Fruit fly (Drosophila melanogaster): ENCODE measurements around the gene GILT1.
A peak's percentile ranks its signal among the peaks of the same experiment; 100 is the strongest.

The GILT1 gene

DNA sequence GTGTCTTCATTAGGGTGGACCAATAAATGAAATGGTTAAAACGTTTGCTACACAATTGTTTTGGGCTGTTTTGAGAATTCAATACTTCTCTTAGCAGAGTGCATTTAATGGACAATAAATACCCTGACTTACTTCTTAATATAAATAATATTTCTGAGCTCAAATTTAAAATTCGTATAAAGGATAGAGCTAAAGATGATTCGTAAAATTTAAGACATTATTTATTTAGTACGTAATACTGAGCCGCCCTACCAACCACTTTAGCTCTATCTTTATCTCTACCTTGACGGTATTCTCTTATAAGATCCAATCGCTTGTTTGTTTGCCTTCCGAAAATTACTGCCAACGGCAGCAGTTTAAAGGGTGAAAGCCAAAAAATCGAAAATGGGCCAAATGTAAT is 32.0 kb upstream of the GILT1 start:
- TF ChIP-seq fkh (GFP tag; optimal IDR thresholded peaks at IDR 0.05) (peak; percentile 14), Ets96B (tag; optimal IDR thresholded peaks at IDR 0.05) (peak; percentile 76), CG8632 (GFP tag; optimal IDR thresholded peaks at IDR 0.05) (peak; percentile 92), Sox15 (GFP tag; optimal IDR thresholded peaks at IDR 0.05) (peak; percentile 69), Eip75B (GFP tag; optimal IDR thresholded peaks at IDR 0.05) (peak; percentile 84), ss (GFP tag; optimal IDR thresholded peaks at IDR 0.05) (peak; percentile 44 to 64), CG8319 (GFP tag; optimal IDR thresholded peaks at IDR 0.05) (peak; percentile 80), topi (GFP tag; optimal IDR thresholded peaks at IDR 0.05) (peak; percentile 61), CG7368 (GFP tag; optimal IDR thresholded peaks at IDR 0.05) (peak; percentile 80), CG6808 (GFP tag; optimal IDR thresholded peaks at IDR 0.05) (peak; percentile 74), Hr38 (GFP tag; optimal IDR thresholded peaks at IDR 0.05) (no peak), OdsH (GFP tag; optimal IDR thresholded peaks at IDR 0.05) (peak; percentile 91), CG6792 (GFP tag; optimal IDR thresholded peaks at IDR 0.05) (peak; percentile 78), CG11294 (GFP tag; IDR thresholded peaks at IDR 0.05) (peak; percentile 57), acj6 (GFP tag; optimal IDR thresholded peaks at IDR 0.05) (peak; percentile 91), Met (GFP tag; optimal IDR thresholded peaks at IDR 0.05) (peak; percentile 82), CG32006 (GFP tag; optimal IDR thresholded peaks at IDR 0.05) (peak; percentile 85), CG3032 (tag; optimal IDR thresholded peaks at IDR 0.05) (peak; percentile 78), CG8119 (GFP tag; IDR thresholded peaks at IDR 0.05) (peak; percentile 94), achi (GFP tag; optimal IDR thresholded peaks at IDR 0.05) (peak; percentile 90), vri (GFP tag; optimal IDR thresholded peaks at IDR 0.05) (peak; percentile 56), fd59A (GFP tag; optimal IDR thresholded peaks at IDR 0.05) (peak; percentile 81), cyc (GFP tag; optimal IDR thresholded peaks at IDR 0.05) (peak; percentile 40), Gug (GFP tag; IDR thresholded peaks at IDR 0.05) (peak; percentile 35; the same call in 1 of the 2 replicates), CG3919 (GFP tag; optimal IDR thresholded peaks at IDR 0.05) (peak; percentile 76), dac (GFP tag; optimal IDR thresholded peaks at IDR 0.05) (peak; percentile 38), eg (GFP tag; IDR thresholded peaks at IDR 0.05) (peak; percentile 69), CG9139 (GFP tag; optimal IDR thresholded peaks at IDR 0.05) (peak; percentile 74), lz (GFP tag; optimal IDR thresholded peaks at IDR 0.05) (peak; percentile 65), Sox102F (GFP tag; optimal IDR thresholded peaks at IDR 0.05) (peak; percentile 79), CG6854 (GFP tag; optimal IDR thresholded peaks at IDR 0.05) (no peak), esn (GFP tag; optimal IDR thresholded peaks at IDR 0.05) (peak; percentile 84), spab (GFP tag; optimal IDR thresholded peaks at IDR 0.05) (peak; percentile 71), Eip78C (GFP tag) (peak; percentile 95), Blimp-1 (GFP tag; optimal IDR thresholded peaks at IDR 0.05) (no peak), Hr4 (GFP tag; optimal IDR thresholded peaks at IDR 0.05) (peak; percentile 86), net (GFP tag; optimal IDR thresholded peaks at IDR 0.05) (peak; percentile 91), Lpt (GFP tag; optimal IDR thresholded peaks at IDR 0.05) (peak; percentile 42), CG11902 (GFP tag; optimal IDR thresholded peaks at IDR 0.05) (peak; percentile 32), CG10631 (GFP tag; optimal IDR thresholded peaks at IDR 0.05) (peak; percentile 79), salr (GFP tag; optimal IDR thresholded peaks at IDR 0.05) (peak; percentile 83 to 85), CG34406 (GFP tag; optimal IDR thresholded peaks at IDR 0.05) (peak; percentile 89), CG6276 (GFP tag; optimal IDR thresholded peaks at IDR 0.05) (peak; percentile 83), CG15336 (GFP tag; IDR thresholded peaks at IDR 0.05) (peak; percentile 93), CG6163 (GFP tag; IDR thresholded peaks at IDR 0.05) (peak; percentile 76; the same call in 2 of the 3 replicates), dsx (GFP tag; optimal IDR thresholded peaks at IDR 0.05; ENCODE audit: poor library complexity, severe bottlenecking) (peak; percentile 84), CG1621 (tag; optimal IDR thresholded peaks at IDR 0.05) (peak; percentile 83), CG16779 (tag; optimal IDR thresholded peaks at IDR 0.05) (peak; percentile 72), CG10669 (GFP tag; optimal IDR thresholded peaks at IDR 0.05) (peak; percentile 77), CG11762 (GFP tag; optimal IDR thresholded peaks at IDR 0.05; ENCODE audit: insufficient read depth) (peak; percentile 61), Smox (GFP tag; optimal IDR thresholded peaks at IDR 0.05) (peak; percentile 78), Sox14 (GFP tag; optimal IDR thresholded peaks at IDR 0.05) (peak; percentile 85)

All from whole organism, prepupa.